Fruit fly (Drosophila melanogaster): ENCODE measurements around the gene CG9951.

CG9951 gene

DNA sequence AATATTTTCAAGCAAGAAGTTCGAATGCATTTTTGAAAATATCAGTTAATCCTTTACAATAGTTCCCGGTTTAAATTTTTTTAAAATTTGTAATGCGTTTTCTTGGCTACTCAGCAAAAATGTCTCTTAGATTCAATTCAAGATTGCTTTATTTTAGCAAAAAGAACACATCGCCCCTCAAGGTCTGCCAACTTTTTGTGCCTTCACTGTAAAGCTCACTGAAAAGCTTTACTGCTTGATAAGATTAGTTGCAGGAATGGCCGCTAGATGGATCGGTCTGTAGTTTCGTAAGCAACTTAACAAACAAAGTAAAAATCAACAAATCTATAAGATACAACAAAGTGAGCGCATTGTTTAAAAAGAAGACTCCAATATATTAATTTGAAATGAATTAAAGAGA lies 21.1 kb downstream of the CG9951 start (continued):
- TF ChIP-seq HHEX (GFP tag; optimal IDR thresholded peaks at IDR 0.05) (no peak), NK7.1 (GFP tag; optimal IDR thresholded peaks at IDR 0.05) (no peak), ems (GFP tag; optimal IDR thresholded peaks at IDR 0.05) (no peak), CG2678 (tag; optimal IDR thresholded peaks at IDR 0.05) (peak; percentile 7), CG12219 (GFP tag; optimal IDR thresholded peaks at IDR 0.05) (no peak), CG9215 (GFP tag; IDR thresholded peaks at IDR 0.05) (no peak), sim (GFP tag; IDR thresholded peaks at IDR 0.05) (no peak), sna (GFP tag; IDR thresholded peaks at IDR 0.05; ENCODE audit: partially characterized antibody) (no peak), CG15514 (GFP tag; optimal IDR thresholded peaks at IDR 0.05) (peak; percentile 15), lola (GFP tag; optimal IDR thresholded peaks at IDR 0.05) (no peak), danr (GFP tag; IDR thresholded peaks at IDR 0.05) (no peak), al (GFP tag; IDR thresholded peaks at IDR 0.05) (no peak), HmgD (GFP tag; optimal IDR thresholded peaks at IDR 0.05) (no peak), cad (GFP tag; optimal IDR thresholded peaks at IDR 0.05) (no peak), Ets65A (GFP tag) (peak; percentile 88), knrl (GFP tag; IDR thresholded peaks at IDR 0.05; ENCODE audit: partially characterized antibody) (no peak), CG13296 (GFP tag; optimal IDR thresholded peaks at IDR 0.05) (no peak), Atf-2 (GFP tag; optimal IDR thresholded peaks at IDR 0.05) (no peak), CG15073 (GFP tag; optimal IDR thresholded peaks at IDR 0.05) (peak; percentile 94), CG1602 (GFP tag; optimal IDR thresholded peaks at IDR 0.05) (no peak), CG9609 (GFP tag; optimal IDR thresholded peaks at IDR 0.05) (no peak), ERR (GFP tag; optimal IDR thresholded peaks at IDR 0.05) (no peak), CG4707 (GFP tag; optimal IDR thresholded peaks at IDR 0.05) (no peak), CG2129 (GFP tag; IDR thresholded peaks at IDR 0.05; ENCODE audit: partially characterized antibody) (no peak), H2.0 (GFP tag; IDR thresholded peaks at IDR 0.05) (no peak), NC2β (GFP tag; optimal IDR thresholded peaks at IDR 0.05) (no peak), CG11247 (GFP tag; IDR thresholded peaks at IDR 0.05) (no peak), luna (GFP tag; optimal IDR thresholded peaks at IDR 0.05) (no peak), Dp (GFP tag; optimal IDR thresholded peaks at IDR 0.05) (no peak), chinmo (GFP tag; IDR thresholded peaks at IDR 0.05; ENCODE audit: partially characterized antibody) (0 out of 4 replicates have a peak, but pooled peaks have one; percentile 30), dpn (GFP tag; optimal IDR thresholded peaks at IDR 0.05) (no peak), Adf1 (GFP tag; IDR thresholded peaks at IDR 0.05) (no peak), repo (GFP tag; optimal IDR thresholded peaks at IDR 0.05) (no peak), CTCF (GFP tag; optimal IDR thresholded peaks at IDR 0.05) (peak; percentile 95), CG14860 (GFP tag; IDR thresholded peaks at IDR 0.05; ENCODE audit: partially characterized antibody) (no peak), CG8290 (GFP tag; optimal IDR thresholded peaks at IDR 0.05) (no peak), CG8290 (tag; optimal IDR thresholded peaks at IDR 0.05) (peak in 1 of 2 experiments; percentile 43), twi (tag; optimal IDR thresholded peaks at IDR 0.05) (no peak), odd (GFP tag; optimal IDR thresholded peaks at IDR 0.05) (no peak), Dll (GFP tag; IDR thresholded peaks at IDR 0.05; ENCODE audit: partially characterized antibody) (no peak), Hand (GFP tag; optimal IDR thresholded peaks at IDR 0.05) (no peak), CG6813 (GFP tag; optimal IDR thresholded peaks at IDR 0.05) (no peak), CG10462 (GFP tag; optimal IDR thresholded peaks at IDR 0.05) (no peak), CG8765 (GFP tag; IDR thresholded peaks at IDR 0.05) (no peak), Bgb (GFP tag; IDR thresholded peaks at IDR 0.05; ENCODE audit: partially characterized antibody) (0 out of 2 replicates have a peak, but pooled peaks have one; percentile 32), ab (GFP tag; optimal IDR thresholded peaks at IDR 0.05) (no peak), wek (GFP tag; optimal IDR thresholded peaks at IDR 0.05) (no peak), nerfin-1 (tag; optimal IDR thresholded peaks at IDR 0.05) (no peak), kah (GFP tag; optimal IDR thresholded peaks at IDR 0.05) (no peak), CG12769 (tag; optimal IDR thresholded peaks at IDR 0.05) (no peak), peb (GFP tag; IDR thresholded peaks at IDR 0.05) (no peak), Fer1 (GFP tag; optimal IDR thresholded peaks at IDR 0.05) (no peak)

Data from whole organism, embryonic.